Fruit fly (Drosophila melanogaster): Measurements from ENCODE around the gene CG14260.

Gene CG14260

dm6 chr3R:27245401-27245757 is 19.9 kb upstream of the CG14260 start (continued):
- TF ChIP-seq pros (GFP tag; optimal IDR thresholded peaks at IDR 0.05) (peak; percentile 13), Rfx (GFP tag; IDR thresholded peaks at IDR 0.05) (no peak), CG6683 (GFP tag; optimal IDR thresholded peaks at IDR 0.05) (no peak), hb (GFP tag; IDR thresholded peaks at IDR 0.05; ENCODE audit: partially characterized antibody) (no peak), rib (GFP tag; IDR thresholded peaks at IDR 0.05) (0 out of 2 replicates have a peak, but pooled peaks have one; percentile 13), cg (GFP tag; optimal IDR thresholded peaks at IDR 0.05) (peak; percentile 70), CG11085 (GFP tag; IDR thresholded peaks at IDR 0.05) (no peak), ato (GFP tag; IDR thresholded peaks at IDR 0.05; ENCODE audit: partially characterized antibody) (0 out of 2 replicates have a peak, but pooled peaks have one; percentile 4), Lim3 (GFP tag; IDR thresholded peaks at IDR 0.05) (no peak), HHEX (GFP tag; optimal IDR thresholded peaks at IDR 0.05) (no peak), CG6854 (GFP tag; optimal IDR thresholded peaks at IDR 0.05) (no peak), CG6765 (GFP tag; optimal IDR thresholded peaks at IDR 0.05) (no peak), CG14965 (GFP tag; optimal IDR thresholded peaks at IDR 0.05; ENCODE audit: borderline replicate concordance) (no peak), CG7745 (tag; optimal IDR thresholded peaks at IDR 0.05) (no peak), klu (GFP tag; IDR thresholded peaks at IDR 0.05) (no peak), CG1529 (GFP tag; optimal IDR thresholded peaks at IDR 0.05) (no peak), CG14441 (GFP tag; IDR thresholded peaks at IDR 0.05) (no peak), slp2 (GFP tag; optimal IDR thresholded peaks at IDR 0.05) (no peak), shn (GFP tag; optimal IDR thresholded peaks at IDR 0.05) (peak; percentile 49), Abd-B (GFP tag; optimal IDR thresholded peaks at IDR 0.05) (no peak), CG17186 (GFP tag; optimal IDR thresholded peaks at IDR 0.05) (peak; percentile 8), CG4328 (GFP tag; optimal IDR thresholded peaks at IDR 0.05) (no peak), exex (tag; optimal IDR thresholded peaks at IDR 0.05) (no peak), Nf-YC (tag; optimal IDR thresholded peaks at IDR 0.05) (peak; percentile 50), Dfd (GFP tag; optimal IDR thresholded peaks at IDR 0.05) (no peak), gcm (GFP tag; optimal IDR thresholded peaks at IDR 0.05) (no peak), hkb (optimal IDR thresholded peaks at IDR 0.05) (no peak), hkb (GFP tag; IDR thresholded peaks at IDR 0.05) (no peak), kay (GFP tag; optimal IDR thresholded peaks at IDR 0.05) (peak; percentile 38), schlank (tag; optimal IDR thresholded peaks at IDR 0.05) (no peak), Myb (GFP tag; optimal IDR thresholded peaks at IDR 0.05) (peak; percentile 47), CG17359 (tag; optimal IDR thresholded peaks at IDR 0.05) (no peak), CG34224 (GFP tag; IDR thresholded peaks at IDR 0.05; ENCODE audit: partially characterized antibody) (0 out of 3 replicates have a peak, but pooled peaks have one; percentile 33), CG3995 (GFP tag; optimal IDR thresholded peaks at IDR 0.05) (no peak), Elba2 (GFP tag; optimal IDR thresholded peaks at IDR 0.05) (peak; percentile 39), crol (GFP tag; IDR thresholded peaks at IDR 0.05) (peak; percentile 73), Dp (GFP tag; optimal IDR thresholded peaks at IDR 0.05) (peak; percentile 16), HLH4C (GFP tag; IDR thresholded peaks at IDR 0.05; ENCODE audit: partially characterized antibody) (no peak), CG1024 (GFP tag; IDR thresholded peaks at IDR 0.05) (no peak), CG11560 (tag; IDR thresholded peaks at IDR 0.05) (no peak)

- TF ChIP-seq CG10431 (GFP tag; optimal IDR thresholded peaks at IDR 0.05) (peak; percentile 27), wek (GFP tag; optimal IDR thresholded peaks at IDR 0.05) (no peak), sens-2 (GFP tag; IDR thresholded peaks at IDR 0.05) (no peak), odd (GFP tag; optimal IDR thresholded peaks at IDR 0.05) (peak; percentile 76), Sry-β (GFP tag; optimal IDR thresholded peaks at IDR 0.05) (no peak), unpg (GFP tag; optimal IDR thresholded peaks at IDR 0.05) (peak; percentile 88), CG10274 (GFP tag; optimal IDR thresholded peaks at IDR 0.05) (no peak), Aef1 (GFP tag; IDR thresholded peaks at IDR 0.05) (no peak), CG11398 (GFP tag; optimal IDR thresholded peaks at IDR 0.05) (no peak), usp (GFP tag; optimal IDR thresholded peaks at IDR 0.05) (no peak), CG13424 (tag; optimal IDR thresholded peaks at IDR 0.05) (peak; percentile 93), cg (GFP tag; optimal IDR thresholded peaks at IDR 0.05) (no peak), CG17186 (GFP tag; optimal IDR thresholded peaks at IDR 0.05) (no peak), mam (GFP tag; optimal IDR thresholded peaks at IDR 0.05) (no peak), hbn (GFP tag; IDR thresholded peaks at IDR 0.05; ENCODE audit: partially characterized antibody) (no peak), Mrtf (GFP tag; IDR thresholded peaks at IDR 0.05) (no peak)
Observed at dm6 chr3R:27246264-27246663, 19.0 kb upstream of the CG14260 start.
